Fruit fly (Drosophila melanogaster): ENCODE results near the gene CG3071.

- TF ChIP-seq fru (GFP tag; optimal IDR thresholded peaks at IDR 0.05) (no peak), usp (GFP tag; optimal IDR thresholded peaks at IDR 0.05) (no peak), h (GFP tag; optimal IDR thresholded peaks at IDR 0.05) (no peak), tai (GFP tag; optimal IDR thresholded peaks at IDR 0.05) (no peak), OdsH (GFP tag; optimal IDR thresholded peaks at IDR 0.05) (no peak), Abd-B (GFP tag; optimal IDR thresholded peaks at IDR 0.05) (no peak), ey (GFP tag; optimal IDR thresholded peaks at IDR 0.05) (no peak), rgr (GFP tag; optimal IDR thresholded peaks at IDR 0.05) (no peak), dsf (GFP tag; optimal IDR thresholded peaks at IDR 0.05; ENCODE audit: borderline replicate concordance) (no peak), sv (GFP tag; optimal IDR thresholded peaks at IDR 0.05) (no peak)
These were observed 33.0 kb downstream of the CG3071 start, which contains the start of gene Raf for dm6 chrX:2295435-2296229.
